Fruit fly (Drosophila melanogaster): ENCODE results near the gene CG10562.

Gene CG10562

DNA sequence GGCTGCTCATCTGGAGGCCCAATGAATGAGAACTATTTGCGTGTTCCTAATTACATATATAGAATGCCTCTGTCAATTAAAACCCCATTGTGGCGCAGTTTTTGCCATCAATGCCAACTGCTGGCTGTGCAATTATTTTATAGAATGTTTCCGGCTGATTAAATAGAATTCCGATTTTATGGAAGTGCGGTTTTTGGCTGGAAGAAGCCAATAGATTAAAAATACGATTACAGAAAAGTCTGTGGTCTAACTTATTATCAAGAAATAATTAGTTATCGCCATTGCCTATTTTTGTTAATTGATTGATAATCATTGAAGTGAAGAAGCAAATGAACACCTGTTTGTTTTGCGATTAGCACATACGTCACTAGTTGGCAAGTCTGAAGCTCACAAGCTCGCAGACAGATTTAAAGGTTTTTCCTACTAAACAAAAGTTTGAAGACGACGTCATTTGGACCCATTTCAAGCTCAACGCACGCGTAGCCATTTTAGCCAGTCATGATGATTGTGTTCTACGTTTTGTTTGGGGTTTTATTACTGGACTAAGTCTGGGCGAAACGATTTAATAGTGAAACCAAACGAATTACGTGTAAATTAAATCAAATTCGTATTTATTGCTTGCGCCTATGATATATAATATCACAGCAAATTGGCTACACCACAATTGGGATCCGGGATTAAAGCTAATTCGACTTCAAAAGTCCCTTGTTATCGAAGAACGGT is 16.6 kb downstream of the CG10562 start:
- TF ChIP-seq noc (tag; optimal IDR thresholded peaks at IDR 0.05), result peak; percentile 47

DNA sequence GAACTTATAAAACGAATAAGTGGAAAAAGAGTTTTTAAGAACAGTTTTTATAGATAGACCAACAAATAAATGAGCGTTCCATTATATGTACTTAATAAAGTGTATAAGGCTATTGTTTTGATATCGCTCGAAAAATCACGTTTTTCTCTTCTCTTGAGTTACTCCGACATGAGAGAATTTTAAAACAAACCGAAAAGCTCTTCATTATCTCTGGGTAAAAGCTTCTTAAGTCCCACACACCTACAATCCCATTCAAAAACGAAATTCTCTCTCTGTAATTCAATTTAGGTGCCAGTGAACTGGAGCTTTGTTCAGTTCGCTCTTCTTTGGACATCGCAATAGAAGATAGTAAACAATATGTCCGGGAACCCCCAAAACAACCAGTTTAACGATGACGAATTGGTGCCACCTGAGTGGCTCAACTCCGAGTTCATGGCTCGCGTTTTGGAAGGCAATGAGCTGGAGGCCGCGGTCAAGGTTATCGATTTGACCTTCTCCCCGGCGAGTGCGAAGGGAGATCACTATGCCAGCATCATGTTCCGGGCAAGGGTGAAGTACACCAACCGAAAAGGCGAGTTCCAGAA is 18.6 kb downstream of the CG10562 start, which contains the start of gene CG31436:
Gene CG31436, plus strand, starts transcription at position 281 of the 584 bp plus-strand sequence.
- TF ChIP-seq noc (tag; optimal IDR thresholded peaks at IDR 0.05), result no peak

DNA sequence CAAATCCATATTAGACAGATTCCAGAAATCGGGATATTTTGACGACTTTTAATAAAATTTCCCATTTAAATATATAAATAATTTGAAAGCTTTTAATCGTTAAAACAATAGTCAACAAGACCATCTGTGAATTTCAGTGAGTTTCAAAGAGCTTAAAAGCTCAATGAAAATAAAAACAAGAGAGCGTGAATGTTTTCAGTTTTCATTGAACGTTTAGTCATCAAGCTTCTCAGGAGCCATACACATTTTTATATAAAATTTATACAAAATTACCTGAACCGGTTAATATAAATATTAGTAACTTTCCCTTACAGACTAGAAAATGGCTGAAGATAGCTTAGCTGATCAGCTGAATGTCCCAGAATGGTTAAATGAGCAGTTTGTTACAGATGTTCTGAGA is 20.3 kb downstream of the CG10562 start, which contains the start of gene CG31370:
Gene CG31370, plus strand, starts transcription at position 226 of the 400 bp plus-strand sequence.
- TF ChIP-seq noc (tag; optimal IDR thresholded peaks at IDR 0.05), result no peak

DNA sequence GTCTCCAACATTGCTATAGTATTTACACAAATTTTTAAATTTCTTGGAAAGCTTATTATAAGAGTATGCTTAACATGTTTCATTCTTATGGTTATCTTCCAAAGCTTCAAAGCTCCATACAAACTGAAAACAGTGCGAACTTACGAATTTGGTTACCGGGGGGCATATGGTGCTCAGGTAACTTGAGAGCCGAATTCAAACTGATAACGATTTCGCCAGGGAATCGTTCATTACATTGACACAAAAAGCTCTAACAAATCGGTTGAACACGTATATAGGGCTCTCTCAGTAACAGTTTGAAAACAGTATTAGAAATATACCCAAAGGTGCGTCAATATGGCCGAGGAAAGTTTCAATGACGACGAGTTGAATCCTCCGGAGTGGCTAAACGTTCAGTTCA is 22.0 kb downstream of the CG10562 start, which contains the start of gene CG13659:
Gene CG13659, plus strand, starts transcription at position 317 of the 400 bp plus-strand sequence.
- no peak for TF ChIP-seq noc (tag; optimal IDR thresholded peaks at IDR 0.05)

DNA sequence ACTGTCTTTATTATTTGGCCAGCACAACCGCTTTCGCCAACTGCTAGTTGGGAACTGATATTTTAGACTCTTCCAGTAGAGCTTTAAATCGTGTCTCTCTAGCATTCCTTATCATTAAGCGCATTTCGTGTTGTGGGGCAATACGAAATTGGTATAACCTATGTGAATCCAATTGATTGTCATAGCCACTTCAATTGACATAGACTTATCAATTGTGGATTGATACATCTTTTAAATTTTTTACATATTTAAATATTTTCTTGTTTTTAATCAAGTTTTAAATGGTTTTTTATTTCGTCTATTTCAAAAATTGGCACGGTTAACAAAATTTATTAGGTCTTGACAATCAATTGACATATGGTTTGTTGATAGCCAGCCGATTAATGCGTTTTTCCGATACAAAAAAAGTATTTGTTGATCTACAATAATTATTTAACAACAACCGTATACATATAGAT is 23.0 kb downstream of the CG10562 start, which contains the start of gene CG31288:
Gene CG31288, minus strand, starts transcription at position 51 of the 458 bp plus-strand sequence.
- TF ChIP-seq noc (tag; optimal IDR thresholded peaks at IDR 0.05), result no peak

DNA sequence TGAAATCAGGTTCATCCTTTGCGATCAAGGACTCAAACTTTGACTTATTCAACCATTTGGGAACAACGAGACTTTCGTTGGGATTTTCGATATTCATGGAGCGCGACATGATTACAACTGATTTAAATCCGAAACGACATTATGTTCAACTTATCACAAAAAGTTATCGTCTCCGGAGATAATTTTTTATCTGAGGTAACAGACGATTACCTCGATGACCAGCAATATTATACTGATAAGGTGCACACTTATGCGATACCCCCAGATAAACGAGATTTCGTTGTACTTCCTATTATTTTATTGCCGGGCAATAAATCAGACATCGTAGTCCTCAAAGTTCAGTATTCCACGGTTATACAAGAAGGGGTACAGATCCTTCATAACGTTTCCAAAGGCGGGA is 24.9 kb downstream of the CG10562 start, which contains the start of gene CG31097:
Gene CG31097, minus strand, starts transcription at position 101 of the 400 bp plus-strand sequence.
- no peak for TF ChIP-seq noc (tag; optimal IDR thresholded peaks at IDR 0.05)

DNA sequence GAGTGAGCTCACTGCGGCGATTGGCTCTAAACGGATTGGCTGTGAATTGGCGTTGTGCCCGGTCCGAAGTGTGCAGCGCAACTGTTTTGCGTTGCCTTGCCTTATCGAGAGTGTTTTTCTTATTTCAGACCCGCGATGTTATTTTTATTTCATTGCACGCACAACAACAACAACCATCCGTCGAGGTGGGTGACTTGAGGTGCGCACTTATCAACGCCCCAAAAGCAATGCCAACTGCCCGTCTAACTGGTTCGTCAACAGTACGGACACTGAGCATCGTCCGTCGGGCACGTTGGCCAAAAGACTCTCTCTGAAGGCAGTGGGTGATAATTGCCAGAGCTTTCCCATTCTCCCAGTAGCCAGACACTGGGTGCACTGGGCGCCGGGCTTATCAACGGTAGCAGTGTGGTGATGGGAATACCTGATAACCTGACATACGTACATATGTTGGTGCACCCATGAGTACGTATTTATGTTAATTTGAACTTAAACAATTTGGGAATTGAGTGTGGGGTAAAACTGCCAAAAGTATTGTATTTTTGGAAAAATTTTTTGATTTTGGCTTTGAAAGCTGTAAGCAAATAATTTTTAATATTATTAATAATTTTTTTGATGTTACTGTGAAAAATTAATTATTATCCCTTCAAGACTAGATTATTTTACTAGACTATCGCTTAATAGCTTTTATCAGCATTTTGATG is 27.1 kb downstream of the CG10562 start, which contains the start of gene CG31102:
Gene CG31102, minus strand, starts transcription at position 275 of the 701 bp plus-strand sequence.
- peak; percentile 65 for TF ChIP-seq noc (tag; optimal IDR thresholded peaks at IDR 0.05)

DNA sequence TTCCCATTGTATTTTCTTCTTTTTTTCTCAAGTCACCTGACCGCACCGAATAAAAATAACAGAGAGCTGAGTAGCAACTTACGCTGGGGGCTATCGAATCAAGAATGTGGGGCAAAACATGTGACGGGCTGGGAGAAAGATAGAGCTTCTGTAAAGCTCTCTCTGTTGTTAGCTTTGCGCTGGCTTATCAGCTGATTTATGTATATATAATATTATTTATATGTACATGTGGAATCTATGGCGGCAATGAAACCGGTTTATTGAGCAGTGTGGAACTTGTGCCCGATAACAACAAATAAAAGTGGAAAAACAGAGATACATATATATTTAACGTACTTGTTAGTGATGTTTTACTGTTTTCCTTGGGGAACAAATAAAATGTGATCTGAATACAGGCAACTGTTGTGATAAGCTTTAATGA is 29.7 kb downstream of the CG10562 start, which contains the start of gene CG31098:
Gene CG31098, minus strand, starts transcription at position 114 of the 421 bp plus-strand sequence.
- TF ChIP-seq noc (tag; optimal IDR thresholded peaks at IDR 0.05), result peak; percentile 59

DNA sequence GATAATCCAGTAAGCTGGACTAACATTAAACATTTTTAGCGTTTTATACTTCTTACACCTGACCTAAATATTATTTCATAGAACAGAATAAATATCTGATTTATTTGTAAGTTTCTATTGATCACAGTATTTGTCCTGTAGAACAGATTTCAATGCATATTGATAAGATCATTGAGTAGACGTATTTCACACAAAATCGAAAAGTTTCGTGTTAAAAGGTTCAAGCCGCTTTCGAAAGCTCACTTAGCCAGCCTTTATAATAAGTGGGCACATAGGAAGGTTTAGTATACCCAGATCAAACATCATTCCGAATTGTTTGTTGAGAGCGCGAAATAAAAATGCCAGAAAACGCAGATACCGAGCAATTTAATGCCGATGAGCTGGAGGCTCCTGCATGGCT is 33.0 kb downstream of the CG10562 start, which contains the start of gene CG11893:
Gene CG11893, plus strand, starts transcription at position 301 of the 400 bp plus-strand sequence.
- no peak for TF ChIP-seq noc (tag; optimal IDR thresholded peaks at IDR 0.05)

DNA sequence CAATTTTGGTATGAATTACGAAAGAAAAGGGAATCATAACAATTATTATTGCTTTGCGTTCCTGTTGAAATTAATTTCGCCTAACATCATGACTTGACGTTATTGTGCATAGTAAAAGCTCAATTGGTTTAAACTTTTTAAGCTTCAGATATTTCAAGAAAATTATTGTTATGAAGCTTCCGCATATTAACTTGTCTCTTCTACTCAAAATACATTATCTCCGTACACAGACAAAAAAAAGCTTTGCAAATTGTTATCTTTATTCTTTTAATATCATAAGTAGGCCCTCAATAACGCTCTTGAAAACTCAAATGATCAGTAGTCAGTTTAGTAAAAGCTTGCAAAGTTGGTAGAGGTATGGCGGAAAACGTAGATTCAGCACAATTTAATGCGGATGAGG is 35.4 kb downstream of the CG10562 start, which contains the start of gene CG13658:
Gene CG13658, plus strand, starts transcription at position 347 of the 400 bp plus-strand sequence.
- TF ChIP-seq noc (tag; optimal IDR thresholded peaks at IDR 0.05), result no peak

DNA sequence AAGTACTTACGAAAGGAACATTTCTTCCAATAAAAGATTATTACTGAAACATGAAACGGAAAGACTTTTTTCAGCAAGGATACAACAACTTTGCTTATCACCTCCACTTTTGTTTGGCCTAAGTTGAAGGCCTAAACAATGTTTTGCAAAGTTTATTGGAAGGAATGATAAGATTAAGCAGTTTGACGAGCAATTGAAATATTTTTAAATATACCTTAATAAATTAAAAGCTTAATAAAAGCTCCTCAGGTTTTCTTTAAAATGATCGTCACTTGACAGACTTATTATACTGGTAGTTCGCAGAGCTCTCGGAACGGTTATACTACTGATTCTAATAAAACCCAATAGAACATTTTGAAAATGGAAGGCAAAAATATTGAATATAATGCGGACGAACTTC is 37.4 kb downstream of the CG10562 start, which contains the start of gene CG31104:
Gene CG31104, plus strand, starts transcription at position 301 of the 400 bp plus-strand sequence.
- TF ChIP-seq noc (tag; optimal IDR thresholded peaks at IDR 0.05), result no peak

DNA sequence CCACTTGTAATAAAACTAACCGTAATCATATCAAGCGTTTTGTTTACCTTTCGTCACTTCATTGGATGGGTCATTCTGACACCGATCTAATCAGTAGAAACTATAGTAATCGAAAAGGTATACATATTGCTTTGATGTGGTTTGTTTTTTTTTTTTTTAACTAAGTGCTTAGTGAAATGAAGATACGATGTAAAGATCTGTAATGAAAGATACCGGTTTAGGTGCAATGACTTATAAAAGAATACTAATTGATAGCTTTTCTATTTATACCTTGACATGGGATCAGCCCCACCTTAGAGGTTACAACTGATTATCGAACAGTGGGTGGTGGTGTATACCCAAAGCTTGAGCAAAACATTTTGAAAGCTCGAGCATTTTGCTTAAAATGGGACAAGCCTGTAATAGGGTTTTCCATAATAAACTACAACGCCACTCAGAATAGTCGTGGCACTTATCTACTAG is 39.3 kb downstream of the CG10562 start, which contains the start of gene CG31300:
Gene CG31300, plus strand, starts transcription at position 412 of the 462 bp plus-strand sequence.
- no peak for TF ChIP-seq noc (tag; optimal IDR thresholded peaks at IDR 0.05)

DNA sequence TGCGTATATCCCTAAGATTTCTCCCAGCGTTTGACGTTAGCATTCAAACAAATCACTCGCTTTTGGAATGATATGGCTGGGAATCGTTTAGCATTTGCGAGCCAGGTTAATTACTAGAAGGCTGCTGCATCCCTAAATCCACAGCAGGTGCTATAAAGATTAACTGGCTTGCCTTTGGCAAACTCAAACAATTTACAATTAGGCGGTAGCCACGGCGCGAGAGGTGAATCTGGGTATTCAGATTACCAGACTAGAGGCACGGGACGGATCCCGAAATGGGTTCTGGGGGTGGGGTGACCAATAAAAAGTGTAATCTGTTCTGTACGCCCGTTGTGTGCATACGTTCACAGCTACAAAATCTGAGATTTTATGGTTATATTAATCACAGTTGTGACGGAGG is 41.4 kb downstream of the CG10562 start, which contains the start of gene CG11892:
Gene CG11892, plus strand, starts transcription at position 384 of the 400 bp plus-strand sequence.
- peak; percentile 84 for TF ChIP-seq noc (tag; optimal IDR thresholded peaks at IDR 0.05)

DNA sequence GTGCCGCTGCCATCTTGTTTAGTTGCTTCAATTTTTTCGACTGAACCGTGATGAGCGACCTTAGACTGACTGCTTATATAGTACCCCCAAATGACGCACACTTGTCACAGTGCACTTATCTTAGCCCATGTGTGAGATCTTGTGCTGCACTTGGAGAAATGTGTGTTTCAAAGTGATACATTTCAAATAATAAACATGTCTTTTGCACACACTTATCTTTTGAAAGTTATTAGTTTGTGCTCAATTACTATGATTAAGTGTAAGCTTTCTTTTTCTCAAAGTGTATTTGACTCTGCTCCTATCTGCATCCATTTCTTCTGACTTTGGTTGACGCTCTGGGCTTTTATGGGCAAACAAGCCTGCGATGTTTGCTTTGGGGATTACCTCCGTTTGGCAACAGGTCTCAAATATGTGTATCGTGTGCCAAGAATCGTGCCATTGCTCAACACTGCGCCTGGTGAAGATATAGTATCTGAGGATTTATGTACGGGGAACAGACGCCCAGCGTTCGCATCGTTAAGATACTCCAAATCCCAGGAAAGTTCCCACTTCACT is 42.7 kb downstream of the CG10562 start, which contains the start of gene CG10514:
Gene CG10514, minus strand, starts transcription at position 51 of the 555 bp plus-strand sequence.
- TF ChIP-seq noc (tag; optimal IDR thresholded peaks at IDR 0.05), result peak; percentile 65

DNA sequence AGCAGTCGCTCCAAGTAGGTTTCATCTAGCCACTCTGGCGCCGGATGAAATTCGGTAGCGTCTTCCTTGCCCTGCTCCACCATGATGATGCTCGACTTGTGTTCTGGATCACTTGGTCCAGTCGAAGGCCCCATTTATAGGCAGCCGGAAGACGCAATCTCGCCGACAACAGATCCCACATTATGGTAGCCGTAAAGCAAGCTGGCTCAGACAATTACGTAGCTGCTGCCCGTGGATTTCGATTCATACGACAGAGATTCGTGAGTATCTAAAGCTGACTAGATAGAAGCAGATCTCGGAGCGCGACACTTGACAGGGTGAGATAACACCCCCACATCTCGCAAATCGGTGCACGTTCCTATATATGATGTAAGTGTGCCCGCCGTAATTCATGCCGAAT is 45.4 kb downstream of the CG10562 start, which contains the start of gene CG10513:
Gene CG10513, minus strand, starts transcription at position 101 of the 400 bp plus-strand sequence.
- no peak for TF ChIP-seq noc (tag; optimal IDR thresholded peaks at IDR 0.05)
